Worm (Caenorhabditis elegans) whole organism, young adult: Measurements from ENCODE around the gene str-181.

Source experiments
- F52B5.7 ChIP-seq: sonication (generic microtip); optimal IDR thresholded peaks from 2 replicates; lab custom pipeline; 2016; ENCODE audit warnings: mild to moderate bottlenecking, missing genetic modification characterization, missing compliant biosample characterization
- F57C9.4 ChIP-seq: sonication (generic microtip); optimal IDR thresholded peaks from 2 replicates; lab custom pipeline; 2017; ENCODE audit warnings: mild to moderate bottlenecking, missing genetic modification characterization, missing compliant biosample characterization
- ama-1 ChIP-seq, 3 experiments: fragments of 150-350 bp in 1 of 3; sonication (generic microtip) in 2 of 3; optimal IDR thresholded peaks; 2 replicates each; lab custom pipeline; 2014 to 2018; ENCODE audit warnings: missing biosample characterization in 2 of 3, missing genetic modification characterization in 2 of 3, missing genetic modification reagents in 2 of 3
- repo-1 ChIP-seq: sonication (generic microtip); optimal IDR thresholded peaks from 2 replicates; lab custom pipeline; 2017; ENCODE audit warnings: mild to moderate bottlenecking, missing genetic modification characterization, missing compliant biosample characterization
- snpc-4 ChIP-seq, 5 experiments: fragments of 150-350 bp in 1 of 5; sonication (generic microtip) in 4 of 5; optimal IDR thresholded peaks; 2 replicates each; lab custom pipeline; 2014 to 2018; ENCODE audit warnings: missing genetic modification characterization in 5 of 5, missing biosample characterization in 3 of 5, antibody characterized with exemption in 2 of 5, mild to moderate bottlenecking in 2 of 5, missing compliant biosample characterization in 2 of 5, missing genotype in 2 of 5, moderate library complexity in 2 of 5, missing genetic modification reagents in 1 of 5
- sptf-2 ChIP-seq: fragments of 200-800 bp; sonication (Bioruptor generic); optimal IDR thresholded peaks from 2 replicates; lab custom pipeline; 2018; ENCODE audit warnings: mild to moderate bottlenecking, missing genetic modification characterization, missing compliant biosample characterization

DNA sequence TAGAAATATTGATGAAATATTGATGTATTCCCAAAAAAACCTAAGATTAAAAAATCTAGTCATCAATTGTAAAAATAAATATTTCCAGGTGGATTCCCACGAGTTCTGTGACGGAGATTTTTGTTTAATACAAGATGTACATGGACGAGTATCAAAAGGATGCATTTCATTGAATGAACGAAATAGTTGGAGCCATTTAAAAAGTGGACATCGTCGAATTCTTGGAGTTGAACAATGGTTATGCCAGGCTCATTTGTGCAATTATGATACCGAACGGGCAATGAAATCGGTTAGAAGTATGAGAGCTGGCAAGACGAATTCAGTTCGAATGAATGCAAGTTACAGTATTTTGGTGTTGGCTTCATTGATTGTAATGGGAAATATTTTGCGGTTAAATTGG is 31.0 kb upstream of the str-181 start:
- TF ChIP-seq repo-1 (tag; lab: Kevin White, UChicago) (no peak), ama-1 (optimal IDR thresholded peaks at IDR 0.05; lab: Kevin White, UChicago) (no peak), ama-1 (GFP tag; optimal IDR thresholded peaks at IDR 0.05; lab: Kevin White, UChicago) (no peak), sptf-2 (GFP tag; lab: Kevin White, UChicago) (no peak), F52B5.7 (tag; lab: Kevin White, UChicago) (no peak), F57C9.4 (no peak), snpc-4 (GFP tag; optimal IDR thresholded peaks at IDR 0.05; lab: Kevin White, UChicago) (no peak), snpc-4 (tag; optimal IDR thresholded peaks at IDR 0.05; lab: Kevin White, UChicago) (no peak)
